Fruit fly (Drosophila melanogaster) whole organism, embryonic: Measurements from ENCODE around the gene CG42263.

Source experiments
- Asciz ChIP-seq: fragments of 200-800 bp; sonication (Bioruptor generic); optimal IDR thresholded peaks from 2 replicates; lab custom pipeline; 2017; ENCODE audit warnings: missing biosample characterization, mild to moderate bottlenecking, missing genetic modification characterization, missing genetic modification reagents
- CG10209 ChIP-seq: fragments of 200-800 bp; sonication (Bioruptor generic); optimal IDR thresholded peaks from 3 replicates; lab custom pipeline; 2017; ENCODE audit warnings: missing biosample characterization, mild to moderate bottlenecking, missing genetic modification characterization, missing genetic modification reagents
- CG10543 ChIP-seq: fragments of 200-800 bp; sonication (Bioruptor generic); optimal IDR thresholded peaks from 3 replicates; lab custom pipeline; 2017; ENCODE audit warnings: missing biosample characterization, mild to moderate bottlenecking, missing genetic modification characterization, moderate library complexity
- CG11695 ChIP-seq: fragments of 200-800 bp; sonication (Bioruptor generic); IDR thresholded peaks from 3 replicates; pipeline ENCODE4 v1.3.6; 2022; ENCODE audit warnings: missing biosample characterization, missing genetic modification characterization
- CG13123 ChIP-seq: fragments of 200-800 bp; sonication (Bioruptor generic); optimal IDR thresholded peaks from 2 replicates; lab custom pipeline; 2016; ENCODE audit warnings: missing biosample characterization, missing genetic modification characterization
- CG15269 ChIP-seq: fragments of 200-800 bp; sonication (Bioruptor generic); optimal IDR thresholded peaks from 2 replicates; lab custom pipeline; 2018; ENCODE audit warnings: missing biosample characterization, mild to moderate bottlenecking, missing genetic modification characterization, moderate library complexity
- CG1647 ChIP-seq: fragments of 200-800 bp; sonication (Bioruptor generic); optimal IDR thresholded peaks from 3 replicates; lab custom pipeline; 2016; ENCODE audit warnings: missing biosample characterization, missing genetic modification characterization
- CG17186 ChIP-seq: fragments of 200-800 bp; sonication (Bioruptor generic); optimal IDR thresholded peaks from 3 replicates; lab custom pipeline; 2017; ENCODE audit warnings: missing biosample characterization, missing genetic modification reagents, missing genetic modification characterization
- CG17802 ChIP-seq: fragments of 200-800 bp; sonication (Bioruptor generic); optimal IDR thresholded peaks from 2 replicates; lab custom pipeline; 2018; ENCODE audit warnings: missing biosample characterization, mild to moderate bottlenecking, missing genetic modification characterization, moderate library complexity
- CG18476 ChIP-seq: fragments of 200-800 bp; sonication (Bioruptor generic); optimal IDR thresholded peaks from 2 replicates; lab custom pipeline; 2016; ENCODE audit warnings: missing biosample characterization, mild to moderate bottlenecking, missing genetic modification characterization
- CG31224 ChIP-seq: fragments of 200-800 bp; sonication (Bioruptor generic); IDR thresholded peaks from 2 replicates; pipeline ENCODE4 v1.3.6; 2022; ENCODE audit warnings: missing biosample characterization, missing genetic modification characterization
- CG3838 ChIP-seq: fragments of 200-800 bp; sonication (Bioruptor generic); optimal IDR thresholded peaks from 3 replicates; lab custom pipeline; 2016; ENCODE audit warnings: missing biosample characterization, missing genetic modification characterization
- CG6175 ChIP-seq: fragments of 200-800 bp; sonication (Bioruptor generic); IDR thresholded peaks from 3 replicates; pipeline ENCODE4 v1.3.6; 2022; ENCODE audit warnings: missing biosample characterization, missing genetic modification characterization
- CG6854 ChIP-seq: fragments of 200-800 bp; sonication (Bioruptor generic); optimal IDR thresholded peaks from 3 replicates; lab custom pipeline; 2017; ENCODE audit warnings: missing biosample characterization, mild to moderate bottlenecking, missing genetic modification characterization
- CG8089 ChIP-seq: fragments of 200-800 bp; sonication (Bioruptor generic); optimal IDR thresholded peaks from 3 replicates; lab custom pipeline; 2016; ENCODE audit warnings: missing biosample characterization, missing genetic modification characterization
- CG9727 ChIP-seq: fragments of 200-800 bp; sonication (Bioruptor generic); optimal IDR thresholded peaks from 3 replicates; lab custom pipeline; 2017; ENCODE audit warnings: missing biosample characterization, mild to moderate bottlenecking, missing genetic modification characterization
- CG9817 ChIP-seq: fragments of 200-800 bp; sonication (Bioruptor generic); optimal IDR thresholded peaks from 2 replicates; lab custom pipeline; 2018; ENCODE audit warnings: missing biosample characterization, mild to moderate bottlenecking, missing genetic modification characterization, moderate library complexity
- CrebB ChIP-seq: fragments of 200-800 bp; sonication (Bioruptor generic); optimal IDR thresholded peaks from 3 replicates; lab custom pipeline; 2018; ENCODE audit warnings: missing biosample characterization, mild to moderate bottlenecking, missing genetic modification characterization
- Fer3 ChIP-seq: fragments of 200-800 bp; sonication (Bioruptor generic); optimal IDR thresholded peaks from 2 replicates; lab custom pipeline; 2018; ENCODE audit warnings: missing biosample characterization, mild to moderate bottlenecking, missing genetic modification characterization, moderate library complexity
- H15 ChIP-seq: fragments of 200-800 bp; sonication (Bioruptor generic); IDR thresholded peaks from 3 replicates; pipeline ENCODE4 v1.3.6; 2022; ENCODE audit warnings: missing biosample characterization, missing genetic modification characterization
- MBD-R2 ChIP-seq: fragments of 200-800 bp; sonication (Bioruptor generic); IDR thresholded peaks from 2 replicates; pipeline ENCODE4 v1.3.6; 2022; ENCODE audit warnings: missing biosample characterization, missing genetic modification characterization
- Meics ChIP-seq: fragments of 200-800 bp; sonication (Bioruptor generic); optimal IDR thresholded peaks from 2 replicates; lab custom pipeline; 2017; ENCODE audit warnings: missing biosample characterization, mild to moderate bottlenecking, missing genetic modification characterization
- NfI ChIP-seq: fragments of 200-800 bp; sonication (Bioruptor generic); optimal IDR thresholded peaks from 3 replicates; lab custom pipeline; 2018; ENCODE audit warnings: missing biosample characterization, mild to moderate bottlenecking, missing genetic modification characterization, moderate library complexity
- Oaz ChIP-seq: fragments of 200-800 bp; sonication (Bioruptor generic); IDR thresholded peaks from 2 replicates; pipeline ENCODE4 v1.3.6; 2022; ENCODE audit warnings: missing biosample characterization, missing genetic modification characterization
- Scr ChIP-seq: fragments of 200-800 bp; sonication (Bioruptor generic); IDR thresholded peaks from 2 replicates; pipeline ENCODE4 v1.3.6; 2022; ENCODE audit warnings: missing biosample characterization, missing genetic modification characterization; ENCODE audit not compliant: partially characterized antibody
- Trl ChIP-seq, 3 experiments: fragments of >200 bp in 2 of 3; fragments of 200-800 bp in 1 of 3; sonication (Bioruptor generic) in 1 of 3; optimal IDR thresholded peaks; 2 replicates in 1 of 3; 3 replicates in 2 of 3; lab custom pipeline; 2016 to 2017; ENCODE audit warnings: missing biosample characterization in 1 of 3, missing genetic modification characterization in 1 of 3
- ac ChIP-seq: fragments of 200-800 bp; sonication (Bioruptor generic); optimal IDR thresholded peaks from 3 replicates; lab custom pipeline; 2017; ENCODE audit warnings: missing biosample characterization, mild to moderate bottlenecking, missing genetic modification characterization
- bigmax ChIP-seq: fragments of 200-800 bp; sonication (Bioruptor generic); optimal IDR thresholded peaks from 2 replicates; lab custom pipeline; 2018; ENCODE audit warnings: missing biosample characterization, mild to moderate bottlenecking, missing genetic modification characterization
- da ChIP-seq: fragments of 200-800 bp; sonication (Bioruptor generic); optimal IDR thresholded peaks from 2 replicates; lab custom pipeline; 2016; ENCODE audit warnings: missing biosample characterization, missing genetic modification characterization
- dm ChIP-seq: fragments of 200-800 bp; sonication (Bioruptor generic); optimal IDR thresholded peaks from 3 replicates; lab custom pipeline; 2016; ENCODE audit warnings: missing biosample characterization, missing genetic modification characterization
- fd3F ChIP-seq: fragments of 200-800 bp; sonication (Bioruptor generic); optimal IDR thresholded peaks from 2 replicates; lab custom pipeline; 2018; ENCODE audit warnings: missing biosample characterization, mild to moderate bottlenecking, missing genetic modification characterization, moderate library complexity
- fd64A ChIP-seq: fragments of 200-800 bp; sonication (Bioruptor generic); optimal IDR thresholded peaks from 3 replicates; lab custom pipeline; 2018; ENCODE audit warnings: missing biosample characterization, mild to moderate bottlenecking, missing genetic modification characterization
- hbn ChIP-seq: fragments of 200-800 bp; sonication (Bioruptor generic); IDR thresholded peaks from 2 replicates; pipeline ENCODE4 v1.3.6; 2022; ENCODE audit warnings: missing biosample characterization, missing genetic modification characterization; ENCODE audit not compliant: partially characterized antibody
- her ChIP-seq: fragments of 200-800 bp; sonication (Bioruptor generic); optimal IDR thresholded peaks from 2 replicates; lab custom pipeline; 2016; ENCODE audit warnings: missing biosample characterization, missing genetic modification characterization
- hkb ChIP-seq, 2 experiments: fragments of 200-800 bp in 1 of 2; fragments of >200 bp in 1 of 2; sonication (Bioruptor generic) in 1 of 2; IDR thresholded peaks in 1 of 2; optimal IDR thresholded peaks in 1 of 2; 2 replicates each; pipeline versions ENCODE4 v1.3.6 to Lab custom; 2017 to 2022; ENCODE audit warnings: missing biosample characterization in 1 of 2, missing genetic modification characterization in 1 of 2
- kni ChIP-seq: fragments of 200-800 bp; sonication (Bioruptor generic); optimal IDR thresholded peaks from 3 replicates; lab custom pipeline; 2017; ENCODE audit warnings: mild to moderate bottlenecking, missing biosample characterization, missing genetic modification reagents, missing genetic modification characterization
- mld ChIP-seq: fragments of 200-800 bp; sonication (Bioruptor generic); IDR thresholded peaks from 3 replicates; pipeline ENCODE4 v1.3.6; 2022; ENCODE audit warnings: missing biosample characterization, missing genetic modification characterization; ENCODE audit not compliant: partially characterized antibody
- nerfin-2 ChIP-seq: fragments of 200-800 bp; sonication (Bioruptor generic); IDR thresholded peaks from 2 replicates; pipeline ENCODE4 v1.3.6; 2022; ENCODE audit warnings: missing biosample characterization, missing genetic modification characterization; ENCODE audit not compliant: partially characterized antibody
- row ChIP-seq: fragments of 200-800 bp; sonication (Bioruptor generic); IDR thresholded peaks from 3 replicates; pipeline ENCODE4 v1.3.6; 2022; ENCODE audit warnings: missing biosample characterization, missing genetic modification characterization
- sens ChIP-seq: fragments of 200-800 bp; sonication (Bioruptor generic); peaks from one replicate; lab custom pipeline; 2016; ENCODE audit warnings: missing biosample characterization, missing genetic modification characterization
- stc ChIP-seq: fragments of 200-800 bp; sonication (Bioruptor generic); IDR thresholded peaks from 2 replicates; pipeline ENCODE4 v1.3.6; 2022; ENCODE audit warnings: missing biosample characterization, missing genetic modification characterization
- tap ChIP-seq: fragments of 200-800 bp; optimal IDR thresholded peaks from 3 replicates; lab custom pipeline; 2019; ENCODE audit warnings: missing biosample characterization, mild to moderate bottlenecking, missing genetic modification characterization, moderate library complexity
- tio ChIP-seq: fragments of 200-800 bp; sonication (Bioruptor generic); optimal IDR thresholded peaks from 2 replicates; lab custom pipeline; 2017; ENCODE audit warnings: missing biosample characterization, missing genetic modification characterization, inconsistent platforms
- vnd ChIP-seq: fragments of 200-800 bp; sonication (Bioruptor generic); IDR thresholded peaks from 3 replicates; pipeline ENCODE4 v1.3.6; 2022; ENCODE audit warnings: missing biosample characterization, missing genetic modification characterization; ENCODE audit not compliant: partially characterized antibody

CG42263 gene

DNA sequence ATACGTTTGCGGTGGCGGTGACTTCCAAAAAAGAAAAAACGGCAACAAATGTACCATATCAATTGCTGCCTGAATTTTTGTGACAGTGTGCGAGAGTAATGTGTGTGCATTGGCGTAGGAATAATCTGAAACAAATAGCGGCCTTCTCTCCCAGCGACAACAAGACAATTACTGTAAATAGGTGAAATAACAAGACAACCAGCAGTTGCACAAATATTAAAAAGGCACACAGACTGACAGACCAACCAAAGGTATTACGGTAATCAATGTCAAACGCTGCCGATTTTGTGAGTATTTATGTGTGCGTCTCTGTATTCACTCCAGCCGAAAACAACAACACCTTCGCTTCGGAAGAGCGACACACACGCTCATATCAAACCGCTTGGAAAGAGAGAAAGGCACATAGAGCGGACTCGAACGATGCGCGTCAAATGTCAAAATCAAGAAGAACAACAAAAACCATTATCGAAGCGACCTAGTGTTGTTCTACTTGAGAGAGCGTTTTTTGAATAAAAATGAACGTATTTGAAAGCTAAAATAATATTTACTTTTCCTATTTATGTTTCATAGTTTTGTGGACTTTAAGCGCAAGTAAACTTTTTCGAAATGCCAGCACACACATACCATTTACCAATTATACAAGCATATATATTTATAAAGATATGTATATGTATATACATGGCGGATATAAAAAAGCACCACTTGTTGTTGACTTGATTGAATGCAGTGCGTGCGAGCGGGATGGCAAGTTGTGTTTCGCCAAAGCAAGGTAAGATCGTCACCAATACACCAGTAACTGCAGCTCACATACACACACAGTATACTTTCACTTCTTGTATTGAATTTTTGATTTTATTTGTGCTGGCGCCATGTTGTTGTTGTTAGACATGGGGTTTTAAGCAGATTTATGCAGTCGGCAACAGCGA is 48.6 kb downstream of the CG42263 start (continued):
- TF ChIP-seq nerfin-2 (GFP tag; lab: Robert Waterston, UW), result no peak
- peak; percentile 76 for TF ChIP-seq CG13123 (GFP tag; lab: Kevin White, UChicago)
- no peak for TF ChIP-seq vnd (GFP tag; lab: Robert Waterston, UW)
- TF ChIP-seq Oaz (GFP tag; lab: Robert Waterston, UW), result no peak; the same call in 1 of the 2 replicates
- peak; percentile 66 for TF ChIP-seq stc (GFP tag; lab: Robert Waterston, UW)
- peak; percentile 92 for TF ChIP-seq kni (GFP tag; lab: Kevin White, UChicago)
- peak; percentile 83 for TF ChIP-seq fd64A (GFP tag; lab: Kevin White, UChicago)
- no peak for TF ChIP-seq hbn (GFP tag; lab: Robert Waterston, UW)
- peak; percentile 4 for TF ChIP-seq dm (GFP tag; lab: Kevin White, UChicago)
- TF ChIP-seq mld (GFP tag; lab: Robert Waterston, UW), result no peak
- TF ChIP-seq MBD-R2, result peak; percentile 12; the same call in 1 of the 2 replicates
- TF ChIP-seq H15 (GFP tag; lab: Robert Waterston, UW), result peak; percentile 65; the same call in 2 of the 3 replicates
- peak; percentile 42 for TF ChIP-seq CG9817 (tag; lab: Kevin White, UChicago)
- TF ChIP-seq Scr (GFP tag; lab: Robert Waterston, UW), result 0 out of 2 replicates have a peak, but pooled peaks have one; percentile 15
- no peak for TF ChIP-seq CG31224 (GFP tag; lab: Robert Waterston, UW)
- TF ChIP-seq tap (tag; lab: Kevin White, UChicago), result no peak
- TF ChIP-seq Fer3 (tag; lab: Kevin White, UChicago), result peak; percentile 66
- TF ChIP-seq CG10209 (GFP tag; lab: Kevin White, UChicago), result peak; percentile 69
- TF ChIP-seq Meics, result peak; percentile 55
- peak; percentile 11 for TF ChIP-seq CG18476
- TF ChIP-seq CG17186 (GFP tag; lab: Kevin White, UChicago), result no peak
- TF ChIP-seq CG9727 (GFP tag; lab: Kevin White, UChicago), result peak; percentile 66
- TF ChIP-seq da (GFP tag; lab: Kevin White, UChicago), result peak; percentile 74
- TF ChIP-seq NfI (GFP tag; lab: Kevin White, UChicago), result peak; percentile 44

DNA sequence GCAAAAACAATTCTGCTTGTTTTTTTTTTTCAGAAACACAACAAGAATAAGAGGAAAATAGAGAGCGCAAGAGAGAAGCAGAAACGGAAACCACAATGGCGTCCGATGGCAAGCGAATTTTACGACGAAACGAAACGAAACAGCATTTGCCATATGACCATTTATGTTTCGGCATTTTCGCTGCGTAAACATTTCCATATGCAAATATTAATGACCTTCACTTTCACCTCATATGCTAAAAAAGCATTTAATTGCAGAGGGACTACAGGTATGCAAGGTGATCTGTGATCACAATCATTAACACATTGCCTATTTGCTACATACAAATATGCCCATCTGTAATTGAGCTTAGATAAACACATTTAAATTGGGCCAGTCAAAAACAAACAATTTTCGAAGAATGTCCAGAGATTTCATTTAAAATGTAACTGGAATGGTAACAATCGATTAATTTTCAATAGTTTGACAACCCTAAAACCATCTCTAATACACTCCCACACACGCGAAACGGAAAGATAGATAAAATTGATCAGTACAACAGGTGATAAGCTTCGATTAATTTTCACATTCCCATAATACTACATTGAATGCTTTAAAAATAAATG is 49.3 kb downstream of the CG42263 start:
- TF ChIP-seq Asciz (GFP tag; lab: Kevin White, UChicago) (no peak), CG6854 (GFP tag; lab: Kevin White, UChicago) (peak; percentile 28), her (GFP tag; lab: Kevin White, UChicago) (no peak), Trl (optimal IDR thresholded peaks at IDR 0.05; lab: Kevin White, UChicago) (peak in 1 of 2 experiments; percentile 29), Trl (GFP tag; optimal IDR thresholded peaks at IDR 0.05; lab: Kevin White, UChicago) (no peak), tio (GFP tag; lab: Kevin White, UChicago) (peak; percentile 7), CG17802 (tag; lab: Kevin White, UChicago) (no peak), row (0 out of 3 replicates have a peak, but pooled peaks have one; percentile 13)
- TF ChIP-seq, all 482 proteins: peak for 4

DNA sequence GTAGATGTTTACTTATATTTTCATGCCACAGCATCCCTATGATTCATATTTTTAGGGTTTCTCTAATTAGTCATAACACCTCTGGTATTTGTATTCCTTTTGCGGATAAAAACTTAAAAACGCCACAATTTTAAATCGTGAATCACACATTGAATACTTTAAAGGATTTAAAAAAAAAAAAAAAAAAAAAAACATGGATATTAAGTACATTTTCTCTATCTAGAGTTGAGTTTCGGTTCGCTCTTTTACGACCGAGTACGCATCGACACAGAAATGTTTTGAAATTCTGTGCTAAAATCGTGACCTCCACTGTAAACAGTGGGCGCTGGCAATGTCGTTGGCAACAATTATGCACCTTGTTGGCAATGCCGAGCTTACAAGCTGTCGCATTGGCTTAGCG is 50.2 kb downstream of the CG42263 start:
- no peak for TF ChIP-seq ac (GFP tag; lab: Kevin White, UChicago)
- no peak for TF ChIP-seq CG8089 (GFP tag; lab: Kevin White, UChicago)
- TF ChIP-seq CG3838, result no peak
- peak; percentile 72 for TF ChIP-seq sens (GFP tag; lab: Kevin White, UChicago)
- no peak for TF ChIP-seq CG1647 (GFP tag; lab: Kevin White, UChicago)
- TF ChIP-seq CG6175 (GFP tag; lab: Robert Waterston, UW), result no peak
- TF ChIP-seq fd3F (GFP tag; lab: Kevin White, UChicago), result no peak
- 0 out of 3 replicates have a peak, but pooled peaks have one; percentile 8 for TF ChIP-seq CG11695 (GFP tag; lab: Robert Waterston, UW)
- TF ChIP-seq CG15269, result peak; percentile 7
- no peak for TF ChIP-seq CG10543 (GFP tag; lab: Kevin White, UChicago)
- TF ChIP-seq hkb (optimal IDR thresholded peaks at IDR 0.05; lab: Kevin White, UChicago), result no peak
- 0 out of 2 replicates have a peak, but pooled peaks have one; percentile 38 for TF ChIP-seq hkb (GFP tag; IDR thresholded peaks at IDR 0.05; lab: Robert Waterston, UW)
- no peak for TF ChIP-seq CrebB
- peak; percentile 36; the same call in 1 of the 3 replicates for TF ChIP-seq row
- no peak for TF ChIP-seq bigmax
